Worm (Caenorhabditis elegans) whole organism, young adult: Measurements from ENCODE around the gene sru-28.

Experiments used
- B0261.1 ChIP-seq: sonication (generic microtip); optimal IDR thresholded peaks from 2 replicates; lab custom pipeline; 2016; ENCODE audit warnings: mild to moderate bottlenecking, missing genetic modification characterization, moderate library complexity, missing compliant biosample characterization
- B0336.3 ChIP-seq: fragments of 200-800 bp; sonication (Bioruptor generic); IDR thresholded peaks from 2 replicates; pipeline ENCODE4 v1.3.6; 2022; ENCODE audit warnings: missing genetic modification characterization, missing compliant biosample characterization
- C06A6.2 ChIP-seq: fragments of 200-800 bp; sonication (Bioruptor generic); conservative IDR thresholded peaks from 2 replicates; pipeline ENCODE4 v1.3.6; 2022; ENCODE audit warnings: missing genetic modification characterization, missing compliant biosample characterization
- D2030.7 ChIP-seq: fragments of 200-800 bp; sonication (Bioruptor generic); IDR thresholded peaks from 2 replicates; pipeline ENCODE4 v1.3.6; 2022; ENCODE audit warnings: missing genetic modification reagents, missing genetic modification characterization, missing compliant biosample characterization
- F10E7.11 ChIP-seq: sonication (generic microtip); optimal IDR thresholded peaks from 2 replicates; lab custom pipeline; 2017; ENCODE audit warnings: mild to moderate bottlenecking, missing genetic modification characterization, moderate library complexity, missing compliant biosample characterization
- F22D6.2 ChIP-seq: sonication (generic microtip); optimal IDR thresholded peaks from 2 replicates; lab custom pipeline; 2016; ENCODE audit warnings: mild to moderate bottlenecking, missing genetic modification characterization, missing compliant biosample characterization
- F39B2.1 ChIP-seq: fragments of 200-800 bp; sonication (Bioruptor generic); IDR thresholded peaks from 2 replicates; pipeline ENCODE4 v1.3.6; 2022; ENCODE audit warnings: missing genetic modification reagents, missing genetic modification characterization, missing compliant biosample characterization
- F57C9.4 ChIP-seq: sonication (generic microtip); optimal IDR thresholded peaks from 2 replicates; lab custom pipeline; 2017; ENCODE audit warnings: mild to moderate bottlenecking, missing genetic modification characterization, missing compliant biosample characterization
- K11D2.4 ChIP-seq: fragments of 200-800 bp; sonication (Bioruptor generic); IDR thresholded peaks from 2 replicates; pipeline ENCODE4 v1.3.6; 2022; ENCODE audit warnings: missing genetic modification reagents, missing genetic modification characterization, missing compliant biosample characterization
- K12H6.12 ChIP-seq: fragments of 200-800 bp; sonication (Bioruptor generic); optimal IDR thresholded peaks from 2 replicates; lab custom pipeline; 2018; ENCODE audit warnings: mild to moderate bottlenecking, missing genetic modification characterization, missing compliant biosample characterization
- Y56A3A.18 ChIP-seq: fragments of 200-800 bp; sonication (Bioruptor generic); IDR thresholded peaks from 2 replicates; pipeline ENCODE4 v1.3.6; 2022; ENCODE audit warnings: missing genetic modification reagents, missing genetic modification characterization, missing compliant biosample characterization
- Y67H2A.10 ChIP-seq: fragments of 200-800 bp; sonication (Bioruptor generic); conservative IDR thresholded peaks from 2 replicates; pipeline ENCODE4 v1.3.6; 2022; ENCODE audit warnings: missing genetic modification reagents, missing genetic modification characterization, missing compliant biosample characterization
- ZK185.1 ChIP-seq: sonication (generic microtip); optimal IDR thresholded peaks from 2 replicates; lab custom pipeline; 2016; ENCODE audit warnings: mild to moderate bottlenecking, missing genetic modification characterization, missing compliant biosample characterization; ENCODE audit not compliant: poor library complexity, severe bottlenecking
- akir-1 ChIP-seq: fragments of 200-800 bp; sonication (Bioruptor generic); optimal IDR thresholded peaks from 2 replicates; lab custom pipeline; 2018; ENCODE audit warnings: mild to moderate bottlenecking, missing genetic modification characterization, moderate library complexity, missing compliant biosample characterization
- aptf-2 ChIP-seq: fragments of 200-800 bp; sonication (Bioruptor generic); conservative IDR thresholded peaks from 2 replicates; pipeline ENCODE4 v1.3.6; 2022; ENCODE audit warnings: missing genetic modification reagents, missing genetic modification characterization, missing compliant biosample characterization
- atf-7 ChIP-seq: sonication (generic microtip); optimal IDR thresholded peaks from 2 replicates; lab custom pipeline; 2017; ENCODE audit warnings: mild to moderate bottlenecking, missing genetic modification characterization, missing compliant biosample characterization
- athp-1 ChIP-seq: sonication (generic microtip); optimal IDR thresholded peaks from 2 replicates; lab custom pipeline; 2017; ENCODE audit warnings: mild to moderate bottlenecking, missing genetic modification characterization, missing compliant biosample characterization
- attf-3 ChIP-seq: fragments of 200-800 bp; sonication (Bioruptor generic); conservative IDR thresholded peaks from 2 replicates; pipeline ENCODE4 v1.3.6; 2022; ENCODE audit warnings: missing genetic modification reagents, missing genetic modification characterization, missing compliant biosample characterization
- ccch-3 ChIP-seq: fragments of 200-800 bp; sonication (Bioruptor generic); optimal IDR thresholded peaks from 2 replicates; lab custom pipeline; 2018; ENCODE audit warnings: mild to moderate bottlenecking, missing genetic modification characterization, missing compliant biosample characterization
- ceh-27 ChIP-seq: fragments of 200-800 bp; sonication (Bioruptor generic); optimal IDR thresholded peaks from 2 replicates; lab custom pipeline; 2018; ENCODE audit warnings: mild to moderate bottlenecking, missing genetic modification characterization, moderate library complexity, missing compliant biosample characterization
- ceh-58 ChIP-seq: fragments of 200-800 bp; sonication (Bioruptor generic); IDR thresholded peaks from 2 replicates; pipeline ENCODE4 v1.3.6; 2022; ENCODE audit warnings: missing genetic modification characterization, missing compliant biosample characterization
- ceh-91 ChIP-seq: fragments of 200-800 bp; sonication (Bioruptor generic); IDR thresholded peaks from 2 replicates; pipeline ENCODE4 v1.3.6; 2022; ENCODE audit warnings: missing genetic modification reagents, missing genetic modification characterization, missing compliant biosample characterization
- die-1 ChIP-seq: sonication (generic microtip); optimal IDR thresholded peaks from 2 replicates; lab custom pipeline; 2016; ENCODE audit warnings: missing genotype, mild to moderate bottlenecking, missing genetic modification characterization, missing compliant biosample characterization
- dox-1 ChIP-seq: fragments of 200-800 bp; sonication (Bioruptor generic); IDR thresholded peaks from 2 replicates; pipeline ENCODE4 v1.3.6; 2022; ENCODE audit warnings: missing genetic modification reagents, missing genetic modification characterization, missing compliant biosample characterization
- dpff-1 ChIP-seq: sonication (generic microtip); optimal IDR thresholded peaks from 2 replicates; lab custom pipeline; 2017; ENCODE audit warnings: mild to moderate bottlenecking, missing genetic modification characterization, missing compliant biosample characterization
- egl-18 ChIP-seq: fragments of 200-800 bp; sonication (Bioruptor generic); IDR thresholded peaks from 2 replicates; pipeline ENCODE4 v1.3.6; 2022; ENCODE audit warnings: missing genetic modification reagents, missing genetic modification characterization, missing compliant biosample characterization
- gei-17 ChIP-seq: fragments of 200-800 bp; sonication (Bioruptor generic); optimal IDR thresholded peaks from 2 replicates; lab custom pipeline; 2018; ENCODE audit warnings: mild to moderate bottlenecking, missing genetic modification characterization, missing compliant biosample characterization
- hlh-12 ChIP-seq: sonication (generic microtip); optimal IDR thresholded peaks from 2 replicates; lab custom pipeline; 2016; ENCODE audit warnings: missing genetic modification characterization, missing compliant biosample characterization
- hrde-1 ChIP-seq: sonication (generic microtip); optimal IDR thresholded peaks from 2 replicates; lab custom pipeline; 2016; ENCODE audit warnings: missing genetic modification characterization, mild to moderate bottlenecking, missing compliant biosample characterization, moderate library complexity, missing genotype, missing genetic modification reagents, borderline replicate concordance
- lin-26 ChIP-seq: fragments of 200-800 bp; sonication (Bioruptor generic); IDR thresholded peaks from 2 replicates; pipeline ENCODE4 v1.3.6; 2022; ENCODE audit warnings: missing genetic modification reagents, missing genetic modification characterization, missing compliant biosample characterization
- madf-8 ChIP-seq: fragments of 200-800 bp; sonication (Bioruptor generic); conservative IDR thresholded peaks from 2 replicates; pipeline ENCODE4 v1.3.6; 2022; ENCODE audit warnings: missing genetic modification reagents, missing genetic modification characterization, missing compliant biosample characterization
- mcd-1 ChIP-seq: fragments of 200-800 bp; sonication (Bioruptor generic); IDR thresholded peaks from 2 replicates; pipeline ENCODE4 v1.3.6; 2022; ENCODE audit warnings: missing genetic modification reagents, missing genetic modification characterization, missing compliant biosample characterization
- nfyb-1 ChIP-seq: fragments of 200-800 bp; sonication (Bioruptor generic); IDR thresholded peaks from 2 replicates; pipeline ENCODE4 v1.3.6; 2022; ENCODE audit warnings: missing genetic modification reagents, missing genetic modification characterization, missing compliant biosample characterization
- nhr-179 ChIP-seq: sonication (generic microtip); optimal IDR thresholded peaks from 2 replicates; lab custom pipeline; 2016; ENCODE audit warnings: mild to moderate bottlenecking, missing genetic modification characterization, missing compliant biosample characterization
- nhr-80 ChIP-seq: sonication (generic microtip); optimal IDR thresholded peaks from 2 replicates; lab custom pipeline; 2016; ENCODE audit warnings: missing genetic modification characterization, missing compliant biosample characterization
- pbrm-1 ChIP-seq: fragments of 200-800 bp; sonication (Bioruptor generic); IDR thresholded peaks from 2 replicates; pipeline ENCODE4 v1.3.6; 2022; ENCODE audit warnings: missing genetic modification reagents, missing genetic modification characterization, missing compliant biosample characterization
- rpc-1 ChIP-seq, 2 experiments: fragments of 150-350 bp in 1 of 2; sonication (generic microtip) in 1 of 2; optimal IDR thresholded peaks; 2 replicates each; lab custom pipeline; 2014 to 2018; ENCODE audit warnings: missing biosample characterization in 1 of 2, missing genetic modification characterization in 1 of 2, missing genetic modification reagents in 1 of 2, missing genotype in 1 of 2
- sdz-38 ChIP-seq: sonication (generic microtip); optimal IDR thresholded peaks from 2 replicates; lab custom pipeline; 2016; ENCODE audit warnings: missing genotype, missing genetic modification characterization, missing compliant biosample characterization
- snpc-3.4 ChIP-seq: sonication (generic microtip); optimal IDR thresholded peaks from 2 replicates; lab custom pipeline; 2017; ENCODE audit warnings: missing genetic modification characterization, mild to moderate bottlenecking, missing compliant biosample characterization, antibody characterized with exemption, moderate library complexity, missing genotype, missing genetic modification reagents
- sptf-2 ChIP-seq: fragments of 200-800 bp; sonication (Bioruptor generic); optimal IDR thresholded peaks from 2 replicates; lab custom pipeline; 2018; ENCODE audit warnings: mild to moderate bottlenecking, missing genetic modification characterization, missing compliant biosample characterization
- tbp1 ChIP-seq: fragments of 200-800 bp; sonication (Bioruptor generic); optimal IDR thresholded peaks from 2 replicates; lab custom pipeline; 2018; ENCODE audit warnings: mild to moderate bottlenecking, missing genetic modification characterization, missing compliant biosample characterization
- tbx-9 ChIP-seq: sonication (generic microtip); optimal IDR thresholded peaks from 2 replicates; lab custom pipeline; 2016; ENCODE audit warnings: borderline replicate concordance, missing genetic modification characterization, inconsistent platforms, missing compliant biosample characterization
- xnd-1 ChIP-seq: sonication (generic microtip); optimal IDR thresholded peaks from 2 replicates; lab custom pipeline; 2016; ENCODE audit warnings: missing genotype, missing genetic modification reagents, missing genetic modification characterization, missing compliant biosample characterization
- zfh-2 ChIP-seq: fragments of 200-800 bp; sonication (Bioruptor generic); conservative IDR thresholded peaks from 2 replicates; pipeline ENCODE4 v1.3.6; 2022; ENCODE audit warnings: missing genetic modification reagents, missing genetic modification characterization, missing compliant biosample characterization
- ztf-22 ChIP-seq: fragments of 200-800 bp; sonication (Bioruptor generic); optimal IDR thresholded peaks from 2 replicates; lab custom pipeline; 2018; ENCODE audit warnings: mild to moderate bottlenecking, missing genetic modification characterization, moderate library complexity, missing compliant biosample characterization
- ztf-25 ChIP-seq: fragments of 200-800 bp; sonication (Bioruptor generic); IDR thresholded peaks from 2 replicates; pipeline ENCODE4 v1.3.6; 2022; ENCODE audit warnings: missing genetic modification reagents, missing genetic modification characterization, missing compliant biosample characterization
- ztf-26 ChIP-seq: sonication (generic microtip); optimal IDR thresholded peaks from 2 replicates; lab custom pipeline; 2017; ENCODE audit warnings: missing genetic modification characterization, missing compliant biosample characterization
- ztf-3 ChIP-seq: fragments of 200-800 bp; sonication (Bioruptor generic); optimal IDR thresholded peaks from 2 replicates; lab custom pipeline; 2018; ENCODE audit warnings: mild to moderate bottlenecking, missing genetic modification characterization, missing compliant biosample characterization

The sru-28 gene

DNA sequence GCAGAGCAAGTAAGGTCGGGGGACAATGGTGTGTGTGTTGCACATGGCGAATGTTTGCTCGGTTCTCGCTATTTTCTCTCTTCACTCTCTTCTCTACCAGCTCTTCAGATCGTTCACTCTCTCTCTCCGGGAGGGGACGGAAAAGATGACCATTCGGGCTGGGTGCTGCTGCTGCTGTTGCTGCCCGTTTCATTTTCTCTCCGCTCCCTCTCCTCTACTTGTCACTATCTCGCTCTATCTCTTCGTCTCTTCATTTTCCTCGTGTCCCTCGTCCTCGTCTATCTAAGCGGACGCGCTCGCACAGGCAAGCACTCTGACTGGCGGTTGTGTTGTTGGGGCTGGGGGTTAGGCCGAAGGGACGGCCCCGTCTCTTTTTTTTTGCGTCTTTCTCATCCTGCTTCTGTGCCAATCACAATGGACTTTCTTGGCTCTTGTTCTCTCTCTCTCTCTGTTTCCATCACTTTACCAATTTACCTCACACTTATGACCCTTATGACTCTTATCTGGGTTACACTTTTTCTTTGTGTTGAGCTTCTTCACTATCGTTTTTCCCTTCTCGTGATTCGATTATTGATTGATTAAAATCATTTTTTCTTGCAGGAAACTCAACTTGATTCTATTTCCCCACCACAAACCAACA lies 31.5 kb upstream of the sru-28 start, which contains the start of the genes F53E2.2 and unc-60:
TSS of gene F53E2.2 (plus strand) at position 601 of the 640 bp plus-strand sequence.
TSS of gene unc-60 (plus strand) at position 601 of the 640 bp plus-strand sequence.
- TF ChIP-seq ZK185.1, result peak; percentile 67
- no peak for TF ChIP-seq hrde-1 (tag; lab: Kevin White, UChicago)
- TF ChIP-seq rpc-1 (optimal IDR thresholded peaks at IDR 0.05; lab: Kevin White, UChicago), result no peak
- no peak for TF ChIP-seq rpc-1 (tag; optimal IDR thresholded peaks at IDR 0.05; lab: Kevin White, UChicago)
- no peak for TF ChIP-seq dpff-1
- no peak for TF ChIP-seq F57C9.4 (tag; lab: Kevin White, UChicago)
- no peak for TF ChIP-seq egl-18 (GFP tag; lab: Robert Waterston, UW)
- TF ChIP-seq sptf-2 (GFP tag; lab: Kevin White, UChicago), result no peak
- TF ChIP-seq hlh-12 (tag; lab: Kevin White, UChicago), result no peak
- TF ChIP-seq nfyb-1 (GFP tag; lab: Robert Waterston, UW), result peak; percentile 51; the same call in 1 of the 2 replicates
- peak; percentile 72 for TF ChIP-seq dox-1 (GFP tag; lab: Robert Waterston, UW)
- TF ChIP-seq K11D2.4 (GFP tag; lab: Robert Waterston, UW), result 0 out of 2 replicates have a peak, but pooled peaks have one; percentile 42
- no peak for TF ChIP-seq F10E7.11 (tag; lab: Kevin White, UChicago)
- TF ChIP-seq atf-7 (tag; lab: Kevin White, UChicago), result peak; percentile 34
- TF ChIP-seq ceh-27 (GFP tag; lab: Kevin White, UChicago), result peak; percentile 68
- no peak for TF ChIP-seq xnd-1 (tag; lab: Kevin White, UChicago)
- TF ChIP-seq ccch-3, result no peak
- no peak for TF ChIP-seq Y56A3A.18 (GFP tag; lab: Robert Waterston, UW)
- TF ChIP-seq mcd-1 (GFP tag; lab: Robert Waterston, UW), result peak; percentile 72
- TF ChIP-seq ztf-26 (tag; lab: Kevin White, UChicago), result no peak
- TF ChIP-seq ztf-22, result peak; percentile 57
- TF ChIP-seq akir-1 (GFP tag; lab: Kevin White, UChicago), result no peak
- TF ChIP-seq F22D6.2 (tag; lab: Kevin White, UChicago), result no peak
- no peak for TF ChIP-seq snpc-3.4 (tag; lab: Kevin White, UChicago)
- TF ChIP-seq D2030.7 (GFP tag; lab: Robert Waterston, UW), result no peak
- no peak for TF ChIP-seq F39B2.1 (GFP tag; lab: Robert Waterston, UW)
- TF ChIP-seq ceh-58 (GFP tag; lab: Robert Waterston, UW), result no peak
- TF ChIP-seq K12H6.12 (tag; lab: Kevin White, UChicago), result peak; percentile 46
- no peak for TF ChIP-seq tbx-9 (tag; lab: Kevin White, UChicago)
- no peak for TF ChIP-seq lin-26 (GFP tag; lab: Robert Waterston, UW)
- TF ChIP-seq ceh-91 (GFP tag; lab: Robert Waterston, UW), result no peak
- TF ChIP-seq madf-8 (GFP tag; lab: Robert Waterston, UW), result no peak
- no peak for TF ChIP-seq ztf-25
- TF ChIP-seq B0261.1, result no peak
- TF ChIP-seq ztf-3 (GFP tag; lab: Kevin White, UChicago), result no peak
- no peak for TF ChIP-seq attf-3 (GFP tag; lab: Robert Waterston, UW)
- TF ChIP-seq sdz-38, result no peak
- TF ChIP-seq Y67H2A.10 (GFP tag; lab: Robert Waterston, UW), result no peak
- no peak for TF ChIP-seq nhr-179
- TF ChIP-seq athp-1 (tag; lab: Kevin White, UChicago), result no peak
- no peak for TF ChIP-seq pbrm-1 (GFP tag; lab: Robert Waterston, UW)
- no peak for TF ChIP-seq aptf-2 (GFP tag; lab: Robert Waterston, UW)
- peak; percentile 47; the same call in 1 of the 2 replicates for TF ChIP-seq C06A6.2 (GFP tag; lab: Robert Waterston, UW)
- no peak; the same call in 1 of the 2 replicates for TF ChIP-seq B0336.3 (GFP tag; lab: Robert Waterston, UW)
- TF ChIP-seq tbp1, result no peak
- TF ChIP-seq gei-17, result no peak
- TF ChIP-seq zfh-2, result peak; percentile 97
- peak; percentile 86 for TF ChIP-seq nhr-80 (tag; lab: Kevin White, UChicago)
- peak; percentile 30 for TF ChIP-seq die-1 (tag; lab: Kevin White, UChicago)
